Fruit fly (Drosophila melanogaster) whole organism, embryonic: ENCODE results near the gene Gk1.

ENCODE experiments used
- Atf6 ChIP-seq: fragments of 200-800 bp; sonication (Bioruptor generic); IDR thresholded peaks from 2 replicates; pipeline ENCODE4 v1.3.6; 2022; ENCODE audit warnings: missing biosample characterization, missing genetic modification characterization
- Awh ChIP-seq: fragments of 200-800 bp; sonication (Bioruptor generic); IDR thresholded peaks from 2 replicates; pipeline ENCODE4, ENCODE4 v1.3.6; 2022; ENCODE audit warnings: missing biosample characterization, missing genetic modification characterization
- CG10147 ChIP-seq: fragments of 200-800 bp; sonication (Bioruptor generic); optimal IDR thresholded peaks from 2 replicates; lab custom pipeline; 2019; ENCODE audit warnings: missing biosample characterization, mild to moderate bottlenecking, missing genetic modification characterization, moderate library complexity
- CG10565 ChIP-seq: fragments of 200-800 bp; sonication (Bioruptor generic); optimal IDR thresholded peaks from 3 replicates; lab custom pipeline; 2016; ENCODE audit warnings: missing biosample characterization, mild to moderate bottlenecking, missing genetic modification characterization
- CG11456 ChIP-seq: fragments of 200-800 bp; sonication (Bioruptor generic); IDR thresholded peaks from 3 replicates; pipeline ENCODE4 v1.3.6; 2022; ENCODE audit warnings: missing biosample characterization, missing genetic modification characterization
- CG11696 ChIP-seq: fragments of 200-800 bp; sonication (Bioruptor generic); IDR thresholded peaks from 2 replicates; pipeline ENCODE4 v1.3.6; 2022; ENCODE audit warnings: missing biosample characterization, missing genetic modification characterization
- CG12659 ChIP-seq: fragments of 200-800 bp; sonication (Bioruptor generic); optimal IDR thresholded peaks from 3 replicates; lab custom pipeline; 2017; ENCODE audit warnings: mild to moderate bottlenecking, missing biosample characterization, missing genetic modification reagents, missing genetic modification characterization
- CG14860 ChIP-seq: fragments of 200-800 bp; sonication (Bioruptor generic); IDR thresholded peaks from 3 replicates; pipeline ENCODE4 v1.3.6; 2022; ENCODE audit warnings: missing biosample characterization, missing genetic modification characterization; ENCODE audit not compliant: partially characterized antibody
- CG17361 ChIP-seq: fragments of 200-800 bp; sonication (Bioruptor generic); IDR thresholded peaks from 3 replicates; pipeline ENCODE4 v1.3.6; 2022; ENCODE audit warnings: missing biosample characterization, missing genetic modification characterization
- CG17612 ChIP-seq: fragments of 200-800 bp; sonication (Bioruptor generic); IDR thresholded peaks from 2 replicates; pipeline ENCODE4 v1.3.6; 2022; ENCODE audit warnings: missing biosample characterization, missing genetic modification characterization
- CG17802 ChIP-seq: fragments of 200-800 bp; sonication (Bioruptor generic); optimal IDR thresholded peaks from 2 replicates; lab custom pipeline; 2018; ENCODE audit warnings: missing biosample characterization, mild to moderate bottlenecking, missing genetic modification characterization, moderate library complexity
- CG2129 ChIP-seq: fragments of 200-800 bp; sonication (Bioruptor generic); IDR thresholded peaks from 2 replicates; pipeline ENCODE4 v1.3.6; 2022; ENCODE audit warnings: missing biosample characterization, missing genetic modification characterization; ENCODE audit not compliant: partially characterized antibody
- CG34224 ChIP-seq: fragments of 200-800 bp; sonication (Bioruptor generic); IDR thresholded peaks from 3 replicates; pipeline ENCODE4 v1.3.6; 2022; ENCODE audit warnings: missing biosample characterization, missing genetic modification characterization; ENCODE audit not compliant: partially characterized antibody
- CG3995 ChIP-seq: fragments of 200-800 bp; sonication (Bioruptor generic); optimal IDR thresholded peaks from 3 replicates; lab custom pipeline; 2016; ENCODE audit warnings: missing biosample characterization, missing genetic modification characterization
- CG4854 ChIP-seq: fragments of 200-800 bp; sonication (Bioruptor generic); optimal IDR thresholded peaks from 2 replicates; lab custom pipeline; 2016; ENCODE audit warnings: missing biosample characterization, missing genetic modification characterization, inconsistent platforms
- CG6175 ChIP-seq: fragments of 200-800 bp; sonication (Bioruptor generic); IDR thresholded peaks from 3 replicates; pipeline ENCODE4 v1.3.6; 2022; ENCODE audit warnings: missing biosample characterization, missing genetic modification characterization
- CG7271 ChIP-seq: fragments of 200-800 bp; sonication (Bioruptor generic); optimal IDR thresholded peaks from 2 replicates; lab custom pipeline; 2018; ENCODE audit warnings: missing biosample characterization, mild to moderate bottlenecking, missing genetic modification characterization, moderate library complexity
- CG9817 ChIP-seq: fragments of 200-800 bp; sonication (Bioruptor generic); optimal IDR thresholded peaks from 2 replicates; lab custom pipeline; 2018; ENCODE audit warnings: missing biosample characterization, mild to moderate bottlenecking, missing genetic modification characterization, moderate library complexity
- Dek ChIP-seq: fragments of 200-800 bp; sonication (Bioruptor generic); optimal IDR thresholded peaks from 3 replicates; lab custom pipeline; 2019; ENCODE audit warnings: missing biosample characterization, mild to moderate bottlenecking, missing genetic modification characterization, moderate library complexity
- Dip2 ChIP-seq: fragments of 200-800 bp; sonication (Bioruptor generic); IDR thresholded peaks from 2 replicates; pipeline ENCODE4 v1.3.6; 2022; ENCODE audit warnings: missing biosample characterization, missing genetic modification characterization
- Drgx ChIP-seq: fragments of 200-800 bp; sonication (Bioruptor generic); IDR thresholded peaks from 2 replicates; pipeline ENCODE4 v1.3.6; 2022; ENCODE audit warnings: missing biosample characterization, missing genetic modification characterization
- Jarid2 ChIP-seq: fragments of 200-800 bp; sonication (Bioruptor generic); optimal IDR thresholded peaks from 3 replicates; lab custom pipeline; 2017; ENCODE audit warnings: mild to moderate bottlenecking, missing biosample characterization, missing genetic modification reagents, missing genetic modification characterization
- Mad ChIP-seq: fragments of 200-800 bp; sonication (Bioruptor generic); optimal IDR thresholded peaks from 2 replicates; lab custom pipeline; 2016; ENCODE audit warnings: missing biosample characterization, missing genetic modification characterization
- Max ChIP-seq: fragments of 200-800 bp; sonication (Bioruptor generic); optimal IDR thresholded peaks from 2 replicates; lab custom pipeline; 2016; ENCODE audit warnings: missing biosample characterization, mild to moderate bottlenecking, missing genetic modification characterization
- Myb ChIP-seq: fragments of 200-800 bp; sonication (Bioruptor generic); optimal IDR thresholded peaks from 2 replicates; lab custom pipeline; 2016; ENCODE audit warnings: missing biosample characterization, missing genetic modification characterization
- Ptx1 ChIP-seq: fragments of 200-800 bp; sonication (Bioruptor generic); IDR thresholded peaks from 2 replicates; pipeline ENCODE4 v1.3.6; 2022; ENCODE audit warnings: missing biosample characterization, missing genetic modification characterization
- Spps ChIP-seq: fragments of 200-800 bp; sonication (Bioruptor generic); optimal IDR thresholded peaks from 2 replicates; lab custom pipeline; 2018; ENCODE audit warnings: missing biosample characterization, mild to moderate bottlenecking, missing genetic modification characterization
- Taf1 ChIP-seq: fragments of 200-800 bp; sonication (Bioruptor generic); IDR thresholded peaks from 2 replicates; pipeline ENCODE4 v1.3.6; 2022; ENCODE audit warnings: missing biosample characterization, missing genetic modification characterization
- Usf ChIP-seq: fragments of 200-800 bp; sonication (Bioruptor generic); optimal IDR thresholded peaks from 2 replicates; lab custom pipeline; 2017; ENCODE audit warnings: missing genotype, missing biosample characterization, missing genetic modification characterization
- al ChIP-seq: fragments of 200-800 bp; sonication (Bioruptor generic); IDR thresholded peaks from 2 replicates; pipeline ENCODE4 v1.3.6; 2022; ENCODE audit warnings: missing biosample characterization, missing genetic modification characterization
- aop ChIP-seq: fragments of 200-800 bp; sonication (Bioruptor generic); IDR thresholded peaks from 2 replicates; pipeline ENCODE4 v1.3.6; 2022; ENCODE audit warnings: missing biosample characterization, missing genetic modification characterization
- bbx ChIP-seq: fragments of 200-800 bp; sonication (Bioruptor generic); IDR thresholded peaks from 2 replicates; pipeline ENCODE4 v1.3.6; 2022; ENCODE audit warnings: missing biosample characterization, missing genetic modification characterization; ENCODE audit not compliant: partially characterized antibody
- bcd ChIP-seq: fragments of 200-800 bp; sonication (Bioruptor generic); optimal IDR thresholded peaks from 2 replicates; lab custom pipeline; 2017; ENCODE audit warnings: missing biosample characterization, mild to moderate bottlenecking, missing genetic modification characterization
- exex ChIP-seq: fragments of 200-800 bp; sonication (Bioruptor generic); optimal IDR thresholded peaks from 4 replicates; lab custom pipeline; 2018; ENCODE audit warnings: missing biosample characterization, mild to moderate bottlenecking, missing genetic modification characterization, moderate library complexity
- gfzf ChIP-seq: fragments of 200-800 bp; sonication (Bioruptor generic); optimal IDR thresholded peaks from 2 replicates; lab custom pipeline; 2016; ENCODE audit warnings: missing biosample characterization, mild to moderate bottlenecking, missing genetic modification characterization, moderate library complexity
- hkb ChIP-seq, 2 experiments: fragments of 200-800 bp in 1 of 2; fragments of >200 bp in 1 of 2; sonication (Bioruptor generic) in 1 of 2; IDR thresholded peaks in 1 of 2; optimal IDR thresholded peaks in 1 of 2; 2 replicates each; pipeline versions ENCODE4 v1.3.6 to Lab custom; 2017 to 2022; ENCODE audit warnings: missing biosample characterization in 1 of 2, missing genetic modification characterization in 1 of 2
- inv ChIP-seq: fragments of 200-800 bp; sonication (Bioruptor generic); IDR thresholded peaks from 2 replicates; pipeline ENCODE4 v1.3.6; 2022; ENCODE audit warnings: missing biosample characterization, missing genetic modification characterization; ENCODE audit not compliant: partially characterized antibody
- jigr1 ChIP-seq: fragments of 200-800 bp; sonication (Bioruptor generic); IDR thresholded peaks from 3 replicates; pipeline ENCODE4 v1.3.6; 2022; ENCODE audit warnings: missing biosample characterization, missing genetic modification characterization
- lola ChIP-seq, 3 experiments: fragments of >200 bp in 2 of 3; fragments of 200-800 bp in 1 of 3; sonication (Bioruptor generic) in 1 of 3; optimal IDR thresholded peaks; 2 replicates each; lab custom pipeline; 2017 to 2019; ENCODE audit warnings: missing biosample characterization in 3 of 3, missing genetic modification characterization in 3 of 3, mild to moderate bottlenecking in 1 of 3, moderate library complexity in 1 of 3
- nau ChIP-seq: fragments of 200-800 bp; sonication (Bioruptor generic); optimal IDR thresholded peaks from 3 replicates; lab custom pipeline; 2017; ENCODE audit warnings: missing biosample characterization, mild to moderate bottlenecking, missing genetic modification characterization, missing genetic modification reagents
- repo ChIP-seq: fragments of 200-800 bp; sonication (Bioruptor generic); optimal IDR thresholded peaks from 2 replicates; lab custom pipeline; 2016; ENCODE audit warnings: missing biosample characterization, missing genetic modification characterization
- row ChIP-seq: fragments of 200-800 bp; sonication (Bioruptor generic); IDR thresholded peaks from 3 replicates; pipeline ENCODE4 v1.3.6; 2022; ENCODE audit warnings: missing biosample characterization, missing genetic modification characterization
- slp2 ChIP-seq: fragments of 200-800 bp; sonication (Bioruptor generic); optimal IDR thresholded peaks from 2 replicates; lab custom pipeline; 2016; ENCODE audit warnings: missing biosample characterization, missing genetic modification characterization
- sr ChIP-seq: fragments of 200-800 bp; sonication (Bioruptor generic); IDR thresholded peaks from 3 replicates; pipeline ENCODE4 v1.3.6; 2022; ENCODE audit warnings: missing biosample characterization, missing genetic modification characterization
- tin ChIP-seq: fragments of 200-800 bp; sonication (Bioruptor generic); optimal IDR thresholded peaks from 3 replicates; lab custom pipeline; 2016; ENCODE audit warnings: missing biosample characterization, missing genetic modification characterization
- trh ChIP-seq: fragments of 200-800 bp; sonication (Bioruptor generic); optimal IDR thresholded peaks from 2 replicates; lab custom pipeline; 2016; ENCODE audit warnings: missing biosample characterization, missing genetic modification characterization
- vnd ChIP-seq: fragments of 200-800 bp; sonication (Bioruptor generic); IDR thresholded peaks from 3 replicates; pipeline ENCODE4 v1.3.6; 2022; ENCODE audit warnings: missing biosample characterization, missing genetic modification characterization; ENCODE audit not compliant: partially characterized antibody

Gk1 gene

dm6 chr3L:223019-223902 lies 17.6 kb upstream of the Gk1 start, which contains the start of the genes pyx and CG33229 (continued):
- TF ChIP-seq CG34224 (GFP tag; lab: Robert Waterston, UW) (no peak), Mad (GFP tag; lab: Kevin White, UChicago) (peak; percentile 89), hkb (optimal IDR thresholded peaks at IDR 0.05; lab: Kevin White, UChicago) (peak; percentile 83), hkb (GFP tag; IDR thresholded peaks at IDR 0.05; lab: Robert Waterston, UW) (peak; percentile 68), Spps (tag; lab: Kevin White, UChicago) (no peak), Taf1 (GFP tag; lab: Robert Waterston, UW) (no peak; the same call in 1 of the 2 replicates), CG10147 (GFP tag; lab: Kevin White, UChicago) (peak; percentile 92), aop (GFP tag; lab: Robert Waterston, UW) (peak; percentile 70), CG14860 (GFP tag; lab: Robert Waterston, UW) (no peak), repo (GFP tag; lab: Kevin White, UChicago) (peak; percentile 57), CG7271 (tag; lab: Kevin White, UChicago) (no peak), sr (GFP tag; lab: Robert Waterston, UW) (no peak), Jarid2 (GFP tag; lab: Kevin White, UChicago) (peak; percentile 27), inv (GFP tag; lab: Robert Waterston, UW) (no peak), CG17612 (peak; percentile 50), CG17361 (peak; percentile 95), bcd (GFP tag; lab: Kevin White, UChicago) (peak; percentile 86), Awh (GFP tag; lab: Robert Waterston, UW) (peak; percentile 20; the same call in 1 of the 2 replicates), CG6175 (GFP tag; lab: Robert Waterston, UW) (peak; percentile 61; the same call in 1 of the 3 replicates), nau (GFP tag; lab: Kevin White, UChicago) (no peak), Max (peak; percentile 82), gfzf (GFP tag; lab: Kevin White, UChicago) (peak; percentile 77), CG11456 (GFP tag; lab: Robert Waterston, UW) (peak; percentile 92), jigr1 (0 out of 3 replicates have a peak, but pooled peaks have one; percentile 40), CG12659 (peak; percentile 89), Drgx (GFP tag; lab: Robert Waterston, UW) (peak; percentile 77), CG4854 (GFP tag; lab: Kevin White, UChicago) (peak; percentile 80), CG9817 (peak; percentile 90), vnd (GFP tag; lab: Robert Waterston, UW) (no peak), row (GFP tag; lab: Robert Waterston, UW) (peak; percentile 88), al (GFP tag; lab: Robert Waterston, UW) (peak; percentile 86), Dek (tag; lab: Kevin White, UChicago) (peak; percentile 92), CG10565 (peak; percentile 32), Atf6 (GFP tag; lab: Robert Waterston, UW) (peak; percentile 75), lola (GFP tag; optimal IDR thresholded peaks at IDR 0.05; lab: Kevin White, UChicago) (peak in 1 of 3 experiments; percentile 80), CG11696 (peak; percentile 71), CG17802 (peak; percentile 35), slp2 (GFP tag; lab: Kevin White, UChicago) (peak; percentile 69), bbx (no peak), trh (peak; percentile 59), Dip2 (GFP tag; lab: Robert Waterston, UW) (0 out of 2 replicates have a peak, but pooled peaks have one; percentile 21), Ptx1 (GFP tag; lab: Robert Waterston, UW) (peak; percentile 87), Myb (peak; percentile 59), tin (GFP tag; lab: Kevin White, UChicago) (peak; percentile 87), CG3995 (GFP tag; lab: Kevin White, UChicago) (peak; percentile 43), Usf (peak; percentile 86), exex (tag; lab: Kevin White, UChicago) (peak; percentile 60), CG2129 (GFP tag; lab: Robert Waterston, UW) (no peak)
